Fruit fly (Drosophila melanogaster) whole organism, prepupa: ENCODE results near the gene CG32074.

ENCODE experiments used
- CG10631 ChIP-seq: fragments of 200-800 bp; sonication (Bioruptor generic); optimal IDR thresholded peaks from 2 replicates; lab custom pipeline; 2016; ENCODE audit warnings: missing biosample characterization, missing genetic modification characterization
- CG10669 ChIP-seq: fragments of 200-800 bp; sonication (Bioruptor generic); optimal IDR thresholded peaks from 3 replicates; lab custom pipeline; 2018; ENCODE audit warnings: missing biosample characterization, mild to moderate bottlenecking, missing genetic modification characterization, moderate library complexity
- CG11294 ChIP-seq: fragments of 200-800 bp; sonication (Bioruptor generic); IDR thresholded peaks from 2 replicates; pipeline ENCODE4 v1.3.6; 2022; ENCODE audit warnings: missing biosample characterization, missing genetic modification characterization
- CG11762 ChIP-seq: fragments of 200-800 bp; sonication (Bioruptor generic); optimal IDR thresholded peaks from 3 replicates; lab custom pipeline; 2016; ENCODE audit warnings: missing biosample characterization, missing genetic modification characterization; ENCODE audit not compliant: insufficient read depth
- CG11902 ChIP-seq: fragments of 200-800 bp; sonication (Bioruptor generic); optimal IDR thresholded peaks from 3 replicates; lab custom pipeline; 2016; ENCODE audit warnings: missing biosample characterization, missing genetic modification characterization
- CG15336 ChIP-seq: fragments of 200-800 bp; sonication (Bioruptor generic); IDR thresholded peaks from 2 replicates; pipeline ENCODE4 v1.3.6; 2022; ENCODE audit warnings: missing biosample characterization, missing genetic modification characterization
- CG1621 ChIP-seq: fragments of 200-800 bp; sonication (Bioruptor generic); optimal IDR thresholded peaks from 3 replicates; lab custom pipeline; 2018; ENCODE audit warnings: missing biosample characterization, mild to moderate bottlenecking, missing genetic modification characterization
- CG16779 ChIP-seq: fragments of 200-800 bp; sonication (Bioruptor generic); optimal IDR thresholded peaks from 3 replicates; lab custom pipeline; 2017; ENCODE audit warnings: missing biosample characterization, mild to moderate bottlenecking, missing genetic modification characterization
- CG3032 ChIP-seq: fragments of 200-800 bp; optimal IDR thresholded peaks from 2 replicates; lab custom pipeline; 2019; ENCODE audit warnings: missing biosample characterization, mild to moderate bottlenecking, missing genetic modification characterization, moderate library complexity
- CG31627 ChIP-seq: fragments of 200-800 bp; sonication (Bioruptor generic); optimal IDR thresholded peaks from 3 replicates; lab custom pipeline; 2016; ENCODE audit warnings: missing biosample characterization, missing genetic modification characterization
- CG32006 ChIP-seq: fragments of 200-800 bp; sonication (Bioruptor generic); optimal IDR thresholded peaks from 3 replicates; lab custom pipeline; 2017; ENCODE audit warnings: missing biosample characterization, mild to moderate bottlenecking, missing genetic modification characterization
- CG34406 ChIP-seq: fragments of 200-800 bp; sonication (Bioruptor generic); optimal IDR thresholded peaks from 3 replicates; lab custom pipeline; 2016; ENCODE audit warnings: missing biosample characterization, missing genetic modification characterization
- CG6792 ChIP-seq: fragments of 200-800 bp; sonication (Bioruptor generic); optimal IDR thresholded peaks from 3 replicates; lab custom pipeline; 2016; ENCODE audit warnings: missing biosample characterization, missing genetic modification characterization
- CG6808 ChIP-seq: fragments of 200-800 bp; sonication (Bioruptor generic); optimal IDR thresholded peaks from 3 replicates; lab custom pipeline; 2017; ENCODE audit warnings: missing biosample characterization, missing genetic modification characterization, mild to moderate bottlenecking, moderate library complexity, missing genetic modification reagents
- CG6854 ChIP-seq: fragments of 200-800 bp; sonication (Bioruptor generic); optimal IDR thresholded peaks from 2 replicates; lab custom pipeline; 2017; ENCODE audit warnings: missing biosample characterization, mild to moderate bottlenecking, missing genetic modification characterization
- CG8319 ChIP-seq: fragments of 200-800 bp; sonication (Bioruptor generic); optimal IDR thresholded peaks from 3 replicates; lab custom pipeline; 2016; ENCODE audit warnings: missing biosample characterization, missing genetic modification characterization
- CG8632 ChIP-seq: fragments of 200-800 bp; sonication (Bioruptor generic); optimal IDR thresholded peaks from 3 replicates; lab custom pipeline; 2016; ENCODE audit warnings: missing biosample characterization, missing genetic modification characterization
- Eip75B ChIP-seq: fragments of 200-800 bp; sonication (Bioruptor generic); optimal IDR thresholded peaks from 3 replicates; lab custom pipeline; 2016; ENCODE audit warnings: missing biosample characterization, missing genetic modification characterization
- Eip78C ChIP-seq: fragments of 200-800 bp; sonication (Bioruptor generic); peaks from one replicate; lab custom pipeline; 2016; ENCODE audit warnings: missing biosample characterization, missing genetic modification characterization
- Eip93F ChIP-seq: fragments of 200-800 bp; sonication (Bioruptor generic); optimal IDR thresholded peaks from 2 replicates; lab custom pipeline; 2016; ENCODE audit warnings: missing biosample characterization, mild to moderate bottlenecking, missing genetic modification characterization
- Ets21C ChIP-seq: fragments of 200-800 bp; sonication (Bioruptor generic); optimal IDR thresholded peaks from 3 replicates; lab custom pipeline; 2016; ENCODE audit warnings: missing biosample characterization, missing genetic modification characterization
- Hr38 ChIP-seq: sonication (Bioruptor generic); optimal IDR thresholded peaks from 2 replicates; lab custom pipeline; 2016; ENCODE audit warnings: missing biosample characterization, missing genetic modification characterization
- Hr39 ChIP-seq: fragments of 200-800 bp; sonication (Bioruptor generic); optimal IDR thresholded peaks from 2 replicates; lab custom pipeline; 2016; ENCODE audit warnings: missing biosample characterization, missing genetic modification characterization
- Met ChIP-seq: fragments of 200-800 bp; sonication (Bioruptor generic); optimal IDR thresholded peaks from 3 replicates; lab custom pipeline; 2016; ENCODE audit warnings: missing biosample characterization, missing genetic modification characterization
- OdsH ChIP-seq: fragments of 200-800 bp; sonication (Bioruptor generic); optimal IDR thresholded peaks from 3 replicates; lab custom pipeline; 2016; ENCODE audit warnings: missing biosample characterization, missing genetic modification characterization
- Smox ChIP-seq: fragments of 200-800 bp; sonication (Bioruptor generic); optimal IDR thresholded peaks from 3 replicates; lab custom pipeline; 2016; ENCODE audit warnings: missing biosample characterization, missing genetic modification characterization
- Sox102F ChIP-seq: fragments of 200-800 bp; sonication (Bioruptor generic); optimal IDR thresholded peaks from 2 replicates; lab custom pipeline; 2016; ENCODE audit warnings: missing biosample characterization, mild to moderate bottlenecking, missing genetic modification characterization
- Sox14 ChIP-seq: fragments of 200-800 bp; sonication (Bioruptor generic); optimal IDR thresholded peaks from 3 replicates; lab custom pipeline; 2016; ENCODE audit warnings: missing biosample characterization, missing genetic modification characterization
- Sox15 ChIP-seq: fragments of 200-800 bp; sonication (Bioruptor generic); optimal IDR thresholded peaks from 3 replicates; lab custom pipeline; 2016; ENCODE audit warnings: missing biosample characterization, missing genetic modification characterization
- achi ChIP-seq: fragments of 200-800 bp; sonication (Bioruptor generic); optimal IDR thresholded peaks from 3 replicates; lab custom pipeline; 2016; ENCODE audit warnings: missing biosample characterization, missing genetic modification characterization
- acj6 ChIP-seq: fragments of 200-800 bp; sonication (Bioruptor generic); optimal IDR thresholded peaks from 3 replicates; lab custom pipeline; 2016; ENCODE audit warnings: missing biosample characterization, missing genetic modification characterization
- cyc ChIP-seq: fragments of 200-800 bp; sonication (Bioruptor generic); optimal IDR thresholded peaks from 3 replicates; lab custom pipeline; 2016; ENCODE audit warnings: missing biosample characterization, missing genetic modification characterization
- dsx ChIP-seq: fragments of 200-800 bp; optimal IDR thresholded peaks from 3 replicates; lab custom pipeline; 2019; ENCODE audit warnings: missing biosample characterization, mild to moderate bottlenecking, missing genetic modification characterization, moderate library complexity; ENCODE audit not compliant: poor library complexity, severe bottlenecking
- eg ChIP-seq: fragments of 200-800 bp; sonication (Bioruptor generic); IDR thresholded peaks from 3 replicates; pipeline ENCODE4 v1.3.6; 2022; ENCODE audit warnings: missing biosample characterization, missing genetic modification characterization
- esn ChIP-seq: fragments of 200-800 bp; sonication (Bioruptor generic); optimal IDR thresholded peaks from 2 replicates; lab custom pipeline; 2016; ENCODE audit warnings: missing biosample characterization, mild to moderate bottlenecking, missing genetic modification characterization, moderate library complexity
- fd59A ChIP-seq: fragments of 200-800 bp; sonication (Bioruptor generic); optimal IDR thresholded peaks from 2 replicates; lab custom pipeline; 2017; ENCODE audit warnings: missing biosample characterization, mild to moderate bottlenecking, missing genetic modification characterization, missing genetic modification reagents
- fd85E ChIP-seq: fragments of 200-800 bp; sonication (Bioruptor generic); optimal IDR thresholded peaks from 3 replicates; lab custom pipeline; 2016; ENCODE audit warnings: missing biosample characterization, missing genetic modification characterization
- fkh ChIP-seq: fragments of 200-800 bp; sonication (Bioruptor generic); optimal IDR thresholded peaks from 3 replicates; lab custom pipeline; 2017; ENCODE audit warnings: missing biosample characterization, mild to moderate bottlenecking, missing genetic modification characterization, moderate library complexity
- lz ChIP-seq: fragments of 200-800 bp; sonication (Bioruptor generic); optimal IDR thresholded peaks from 3 replicates; lab custom pipeline; 2016; ENCODE audit warnings: missing biosample characterization, missing genetic modification characterization
- ss ChIP-seq, 2 experiments: fragments of 200-800 bp; sonication (Bioruptor generic); optimal IDR thresholded peaks; 2 replicates in 1 of 2; 3 replicates in 1 of 2; lab custom pipeline; 2017 to 2018; ENCODE audit warnings: mild to moderate bottlenecking in 2 of 2, missing biosample characterization in 2 of 2, missing genetic modification characterization in 2 of 2, moderate library complexity in 1 of 2
- svp ChIP-seq: fragments of 200-800 bp; sonication (Bioruptor generic); peaks from one replicate; lab custom pipeline; 2016; ENCODE audit warnings: missing biosample characterization, missing genetic modification characterization
- topi ChIP-seq: fragments of 200-800 bp; sonication (Bioruptor generic); optimal IDR thresholded peaks from 3 replicates; lab custom pipeline; 2016; ENCODE audit warnings: missing biosample characterization, missing genetic modification characterization

CG32074 gene

dm6 chr3L:11089805-11090440, 42.2 kb downstream of the CG32074 start (continued):
- no peak for TF ChIP-seq Eip93F (GFP tag; lab: Kevin White, UChicago)
- TF ChIP-seq CG34406 (GFP tag; lab: Kevin White, UChicago) = peak; percentile 69
- peak; percentile 60 for TF ChIP-seq lz (GFP tag; lab: Kevin White, UChicago)
- TF ChIP-seq Ets21C (GFP tag; lab: Kevin White, UChicago) = peak; percentile 56
- no peak for TF ChIP-seq CG11902 (GFP tag; lab: Kevin White, UChicago)
- peak; percentile 50 for TF ChIP-seq CG6792 (GFP tag; lab: Kevin White, UChicago)
- peak; percentile 62 for TF ChIP-seq acj6 (GFP tag; lab: Kevin White, UChicago)
- TF ChIP-seq esn (GFP tag; lab: Kevin White, UChicago) = peak; percentile 81
- TF ChIP-seq Eip75B (GFP tag; lab: Kevin White, UChicago) = peak; percentile 49
- peak; percentile 77 for TF ChIP-seq OdsH (GFP tag; lab: Kevin White, UChicago)
- TF ChIP-seq CG8319 (GFP tag; lab: Kevin White, UChicago) = no peak
- TF ChIP-seq CG10669 = peak; percentile 32
- no peak for TF ChIP-seq Hr38
- peak; percentile 92 for TF ChIP-seq fkh (GFP tag; lab: Kevin White, UChicago)
- peak; percentile 42 for TF ChIP-seq cyc (GFP tag; lab: Kevin White, UChicago)
- peak; percentile 61 for TF ChIP-seq CG10631 (GFP tag; lab: Kevin White, UChicago)
- peak; percentile 68 for TF ChIP-seq CG8632 (GFP tag; lab: Kevin White, UChicago)
- TF ChIP-seq CG6854 = no peak
- TF ChIP-seq CG32006 (GFP tag; lab: Kevin White, UChicago) = peak; percentile 90
- peak; percentile 88 for TF ChIP-seq svp (GFP tag; lab: Kevin White, UChicago)
- TF ChIP-seq Hr39 = peak; percentile 62
- TF ChIP-seq CG6808 (GFP tag; lab: Kevin White, UChicago) = no peak
- TF ChIP-seq CG31627 (GFP tag; lab: Kevin White, UChicago) = peak; percentile 54
- TF ChIP-seq fd85E (GFP tag; lab: Kevin White, UChicago) = no peak
- TF ChIP-seq CG11294 (GFP tag; lab: Robert Waterston, UW) = no peak; the same call in 1 of the 2 replicates

dm6 chr3L:11085810-11086209, 46.3 kb downstream of the CG32074 start:
- no peak for TF ChIP-seq achi
- TF ChIP-seq fkh (GFP tag; lab: Kevin White, UChicago) = peak; percentile 84
- no peak for TF ChIP-seq CG11902 (GFP tag; lab: Kevin White, UChicago)
- TF ChIP-seq Met (GFP tag; lab: Kevin White, UChicago) = no peak

dm6 chr3L:11084557-11085231, 47.4 kb downstream of the CG32074 start:
- TF ChIP-seq OdsH (GFP tag; lab: Kevin White, UChicago) = peak; percentile 98
- no peak for TF ChIP-seq Met (GFP tag; lab: Kevin White, UChicago)
- TF ChIP-seq CG1621 (tag; lab: Kevin White, UChicago) = peak; percentile 93
- TF ChIP-seq achi = peak; percentile 98
- peak; percentile 83 for TF ChIP-seq fd85E (GFP tag; lab: Kevin White, UChicago)
- peak; percentile 95 for TF ChIP-seq CG16779
- TF ChIP-seq Ets21C (GFP tag; lab: Kevin White, UChicago) = peak; percentile 79
- TF ChIP-seq CG11762 (GFP tag; lab: Kevin White, UChicago) = peak; percentile 97
- no peak for TF ChIP-seq Smox (GFP tag; lab: Kevin White, UChicago)
- peak; percentile 99 for TF ChIP-seq Eip75B (GFP tag; lab: Kevin White, UChicago)
- peak; percentile 94 for TF ChIP-seq CG34406 (GFP tag; lab: Kevin White, UChicago)
- peak; percentile 99 for TF ChIP-seq CG32006 (GFP tag; lab: Kevin White, UChicago)
- peak; percentile 88 for TF ChIP-seq lz (GFP tag; lab: Kevin White, UChicago)
- TF ChIP-seq CG8319 (GFP tag; lab: Kevin White, UChicago) = peak; percentile 85
- peak; percentile 100 for TF ChIP-seq eg (GFP tag; lab: Robert Waterston, UW)
- TF ChIP-seq CG3032 = peak; percentile 96
- peak; percentile 99 for TF ChIP-seq CG11294 (GFP tag; lab: Robert Waterston, UW)
- TF ChIP-seq topi (GFP tag; lab: Kevin White, UChicago) = peak; percentile 93
- TF ChIP-seq esn (GFP tag; lab: Kevin White, UChicago) = peak; percentile 92
- TF ChIP-seq Eip78C (GFP tag; lab: Kevin White, UChicago) = peak; percentile 100
- TF ChIP-seq Eip93F (GFP tag; lab: Kevin White, UChicago) = no peak
- peak; percentile 87 for TF ChIP-seq Sox102F
- TF ChIP-seq Sox15 (GFP tag; lab: Kevin White, UChicago) = peak; percentile 80
- peak; percentile 83 for TF ChIP-seq CG11902 (GFP tag; lab: Kevin White, UChicago)
- TF ChIP-seq dsx (GFP tag; lab: Kevin White, UChicago) = peak; percentile 96
- TF ChIP-seq Sox14 = peak; percentile 98
- TF ChIP-seq acj6 (GFP tag; lab: Kevin White, UChicago) = peak; percentile 97
- TF ChIP-seq ss (GFP tag; optimal IDR thresholded peaks at IDR 0.05; lab: Kevin White, UChicago) = peak; percentile 95 to 97
- peak; percentile 95 for TF ChIP-seq fkh (GFP tag; lab: Kevin White, UChicago)
- TF ChIP-seq CG15336 (GFP tag; lab: Robert Waterston, UW) = peak; percentile 100
- TF ChIP-seq fd59A = peak; percentile 96
